Worm (Caenorhabditis elegans) whole organism, L4 larva: ENCODE measurements around the gene R11D1.1.

Experiments
- F10B5.3 ChIP-seq: sonication (generic microtip); optimal IDR thresholded peaks from 2 replicates; lab custom pipeline; 2016; ENCODE audit warnings: mild to moderate bottlenecking, missing genetic modification characterization, missing compliant biosample characterization
- F44E2.7 ChIP-seq: fragments of 200-800 bp; sonication (Bioruptor generic); IDR thresholded peaks from 2 replicates; pipeline ENCODE4 v2.1.2; 2022; ENCODE audit warnings: missing genetic modification characterization, missing compliant biosample characterization
- F49E8.2 ChIP-seq: sonication (generic microtip); optimal IDR thresholded peaks from 2 replicates; lab custom pipeline; 2016; ENCODE audit warnings: missing compliant biosample characterization, mild to moderate bottlenecking, missing genetic modification characterization, borderline replicate concordance
- T20F7.1 ChIP-seq: fragments of 200-800 bp; sonication (Bioruptor generic); optimal IDR thresholded peaks from 2 replicates; lab custom pipeline; 2018; ENCODE audit warnings: mild to moderate bottlenecking, missing genetic modification characterization, missing compliant biosample characterization
- Y105C5A.15 ChIP-seq: fragments of 200-800 bp; sonication (Bioruptor generic); IDR thresholded peaks from 2 replicates; pipeline ENCODE4 v1.3.6; 2022; ENCODE audit warnings: missing genetic modification characterization, missing compliant biosample characterization
- Y5F2A.4 ChIP-seq: fragments of 200-800 bp; sonication (Bioruptor generic); optimal IDR thresholded peaks from 2 replicates; lab custom pipeline; 2018; ENCODE audit warnings: mild to moderate bottlenecking, missing genetic modification characterization, missing compliant biosample characterization
- ama-1 ChIP-seq: fragments of 150-350 bp; optimal IDR thresholded peaks from 2 replicates; lab custom pipeline; 2014; ENCODE audit warnings: inconsistent platforms, mixed read lengths
- arid-1 ChIP-seq: fragments of 200-800 bp; sonication (Bioruptor generic); conservative IDR thresholded peaks from 2 replicates; pipeline ENCODE4 v1.3.6; 2022; ENCODE audit warnings: missing genetic modification reagents, missing genetic modification characterization, missing compliant biosample characterization
- attf-4 ChIP-seq: sonication (generic microtip); optimal IDR thresholded peaks from 3 replicates; lab custom pipeline; 2017; ENCODE audit warnings: missing biosample characterization, missing genetic modification characterization
- ceh-62 ChIP-seq: sonication (generic microtip); optimal IDR thresholded peaks from 2 replicates; lab custom pipeline; 2017; ENCODE audit warnings: missing biosample characterization, missing genetic modification characterization
- ctbp-1 ChIP-seq: fragments of 200-800 bp; sonication (Bioruptor generic); IDR thresholded peaks from 2 replicates; pipeline ENCODE4 v1.3.6; 2022; ENCODE audit warnings: missing genetic modification reagents, missing genetic modification characterization, missing compliant biosample characterization
- daf-19 ChIP-seq: fragments of 200-800 bp; sonication (Bioruptor generic); conservative IDR thresholded peaks from 2 replicates; pipeline ENCODE4 v1.3.6; 2022; ENCODE audit warnings: missing genetic modification characterization, missing compliant biosample characterization
- dmd-6 ChIP-seq: fragments of 200-800 bp; sonication (Bioruptor generic); IDR thresholded peaks from 2 replicates; pipeline ENCODE4 v1.3.6; 2022; ENCODE audit warnings: missing genetic modification reagents, missing genetic modification characterization, missing compliant biosample characterization
- dmd-8 ChIP-seq: fragments of 200-800 bp; sonication (Bioruptor generic); IDR thresholded peaks from 2 replicates; pipeline ENCODE4 v1.3.6; 2022; ENCODE audit warnings: missing genetic modification characterization, missing compliant biosample characterization
- duxl-1 ChIP-seq: sonication (generic microtip); optimal IDR thresholded peaks from 2 replicates; lab custom pipeline; 2016; ENCODE audit warnings: mild to moderate bottlenecking, missing genetic modification characterization, moderate library complexity, missing compliant biosample characterization; ENCODE audit not compliant: poor library complexity
- dve-1 ChIP-seq: sonication (generic microtip); optimal IDR thresholded peaks from 2 replicates; lab custom pipeline; 2017; ENCODE audit warnings: antibody characterized with exemption, mild to moderate bottlenecking, missing genetic modification characterization, missing compliant biosample characterization; ENCODE audit not compliant: insufficient read depth
- egl-43 ChIP-seq: fragments of 200-800 bp; sonication (Bioruptor generic); IDR thresholded peaks from 2 replicates; pipeline ENCODE4 v1.3.6; 2022; ENCODE audit warnings: missing genetic modification reagents, missing genetic modification characterization, missing compliant biosample characterization
- gei-8 ChIP-seq: fragments of 200-800 bp; sonication (Bioruptor generic); optimal IDR thresholded peaks from 2 replicates; lab custom pipeline; 2018; ENCODE audit warnings: mild to moderate bottlenecking, missing genetic modification characterization, missing compliant biosample characterization
- hlh-30 ChIP-seq: sonication (generic microtip); optimal IDR thresholded peaks from 2 replicates; lab custom pipeline; 2017; ENCODE audit warnings: antibody characterized with exemption, mild to moderate bottlenecking, missing genetic modification characterization, missing compliant biosample characterization; ENCODE audit not compliant: insufficient read depth
- hmg-1.1 ChIP-seq: fragments of 200-800 bp; sonication (Bioruptor generic); IDR thresholded peaks from 2 replicates; pipeline ENCODE4 v1.3.6; 2022; ENCODE audit warnings: missing genetic modification reagents, missing genetic modification characterization, missing compliant biosample characterization
- lin-38 ChIP-seq: fragments of 200-800 bp; sonication (Bioruptor generic); IDR thresholded peaks from 2 replicates; pipeline ENCODE4 v1.3.6; 2022; ENCODE audit warnings: missing genetic modification reagents, missing genetic modification characterization, missing compliant biosample characterization
- lsy-2 ChIP-seq, 2 experiments: fragments of 150-350 bp in 1 of 2; sonication (generic microtip) in 1 of 2; optimal IDR thresholded peaks; 2 replicates each; lab custom pipeline; 2014 to 2017; ENCODE audit warnings: missing biosample characterization in 2 of 2, missing genetic modification characterization in 2 of 2
- madf-5 ChIP-seq, 2 experiments: fragments of 200-800 bp; sonication (Bioruptor generic); IDR thresholded peaks; 2 replicates each; pipeline ENCODE4 v1.3.6; 2022; ENCODE audit warnings: missing compliant biosample characterization in 2 of 2, missing genetic modification characterization in 2 of 2
- madf-9 ChIP-seq: fragments of 200-800 bp; sonication (Bioruptor generic); conservative IDR thresholded peaks from 2 replicates; pipeline ENCODE4 v1.3.6; 2022; ENCODE audit warnings: missing genetic modification reagents, missing genetic modification characterization, missing compliant biosample characterization
- mdl-1 ChIP-seq, 2 experiments: fragments of 150-350 bp in 1 of 2; sonication (generic microtip) in 1 of 2; optimal IDR thresholded peaks; 2 replicates each; lab custom pipeline; 2014 to 2017; ENCODE audit warnings: missing biosample characterization in 2 of 2, missing genetic modification characterization in 2 of 2
- mep-1 ChIP-seq: fragments of 150-350 bp; sonication (generic microtip); optimal IDR thresholded peaks from 3 replicates; lab custom pipeline; 2014; ENCODE audit warnings: missing biosample characterization, missing genetic modification characterization
- mes-2 ChIP-seq: sonication (generic microtip); optimal IDR thresholded peaks from 2 replicates; lab custom pipeline; 2016; ENCODE audit warnings: missing genotype, mild to moderate bottlenecking, missing genetic modification characterization, missing compliant biosample characterization; ENCODE audit not compliant: poor library complexity, severe bottlenecking
- mxl-3 ChIP-seq: fragments of 200-800 bp; sonication (Bioruptor generic); optimal IDR thresholded peaks from 2 replicates; lab custom pipeline; 2018; ENCODE audit warnings: mild to moderate bottlenecking, missing genetic modification characterization, missing compliant biosample characterization
- nhr-10 ChIP-seq: fragments of 150-350 bp; optimal IDR thresholded peaks from 2 replicates; lab custom pipeline; 2014; ENCODE audit warnings: missing biosample characterization, missing genetic modification characterization
- nhr-102 ChIP-seq: sonication (generic microtip); optimal IDR thresholded peaks from 2 replicates; lab custom pipeline; 2016; ENCODE audit warnings: mild to moderate bottlenecking, missing genetic modification characterization, moderate library complexity, missing compliant biosample characterization
- nhr-111 ChIP-seq: fragments of 200-800 bp; sonication (Bioruptor generic); optimal IDR thresholded peaks from 2 replicates; lab custom pipeline; 2018; ENCODE audit warnings: mild to moderate bottlenecking, missing genetic modification characterization, missing compliant biosample characterization
- nhr-42 ChIP-seq: fragments of 200-800 bp; sonication (Bioruptor generic); IDR thresholded peaks from 2 replicates; pipeline ENCODE4 v1.3.6; 2022; ENCODE audit warnings: missing genetic modification characterization, missing compliant biosample characterization
- nhr-6 ChIP-seq: fragments of 150-350 bp; optimal IDR thresholded peaks from 2 replicates; lab custom pipeline; 2014; ENCODE audit warnings: missing biosample characterization, missing genetic modification characterization
- php-3 ChIP-seq: fragments of 200-800 bp; sonication (Bioruptor generic); IDR thresholded peaks from 2 replicates; pipeline ENCODE4 v1.3.6; 2022; ENCODE audit warnings: missing genetic modification reagents, missing genetic modification characterization, missing compliant biosample characterization
- rbr-2 ChIP-seq: sonication (generic microtip); optimal IDR thresholded peaks from 2 replicates; lab custom pipeline; 2016; ENCODE audit warnings: missing genotype, missing genetic modification characterization, missing compliant biosample characterization
- saeg-2 ChIP-seq: fragments of 200-800 bp; sonication (Bioruptor generic); IDR thresholded peaks from 2 replicates; pipeline ENCODE4 v1.3.6; 2022; ENCODE audit warnings: missing genetic modification reagents, missing genetic modification characterization, missing compliant biosample characterization
- sdz-12 ChIP-seq: fragments of 200-800 bp; sonication (Bioruptor generic); optimal IDR thresholded peaks from 2 replicates; lab custom pipeline; 2018; ENCODE audit warnings: mild to moderate bottlenecking, missing genetic modification characterization, missing compliant biosample characterization
- set-16 ChIP-seq: fragments of 200-800 bp; sonication (Bioruptor generic); IDR thresholded peaks from 2 replicates; pipeline ENCODE4 v1.3.6; 2022; ENCODE audit warnings: missing genetic modification reagents, missing genetic modification characterization, missing compliant biosample characterization
- snpc-1.2 ChIP-seq: fragments of 200-800 bp; sonication (Bioruptor generic); IDR thresholded peaks from 2 replicates; pipeline ENCODE4 v1.3.6; 2022; ENCODE audit warnings: missing genetic modification reagents, missing genetic modification characterization, missing compliant biosample characterization
- snpc-4 ChIP-seq: fragments of 150-350 bp; optimal IDR thresholded peaks from 2 replicates; lab custom pipeline; 2014; ENCODE audit warnings: missing biosample characterization, missing genetic modification characterization
- tag-97 ChIP-seq: fragments of 200-800 bp; sonication (Bioruptor generic); IDR thresholded peaks from 2 replicates; pipeline ENCODE4 v1.3.6; 2022; ENCODE audit warnings: missing genetic modification characterization, missing compliant biosample characterization
- tra-1 ChIP-seq: fragments of 200-800 bp; sonication (Bioruptor generic); IDR thresholded peaks from 2 replicates; pipeline ENCODE4 v1.3.6; 2022; ENCODE audit warnings: missing genetic modification reagents, missing genetic modification characterization, missing compliant biosample characterization
- unc-130 ChIP-seq: sonication (generic microtip); optimal IDR thresholded peaks from 2 replicates; lab custom pipeline; 2016; ENCODE audit warnings: missing genetic modification reagents, missing genetic modification characterization, missing compliant biosample characterization
- unc-62 ChIP-seq, 3 experiments: fragments of 150-350 bp in 1 of 3; sonication (generic microtip); optimal IDR thresholded peaks in 2 of 3; peaks in 1 of 3; 1 replicate in 1 of 3; 2 replicates in 2 of 3; lab custom pipeline; 2014 to 2017; ENCODE audit warnings: missing biosample characterization in 3 of 3, missing genetic modification characterization in 3 of 3, missing genetic modification reagents in 3 of 3, missing genotype in 1 of 3
- zfp-2 ChIP-seq: sonication (generic microtip); optimal IDR thresholded peaks from 2 replicates; lab custom pipeline; 2016; ENCODE audit warnings: mild to moderate bottlenecking, missing genetic modification characterization, missing compliant biosample characterization

R11D1.1 gene

DNA sequence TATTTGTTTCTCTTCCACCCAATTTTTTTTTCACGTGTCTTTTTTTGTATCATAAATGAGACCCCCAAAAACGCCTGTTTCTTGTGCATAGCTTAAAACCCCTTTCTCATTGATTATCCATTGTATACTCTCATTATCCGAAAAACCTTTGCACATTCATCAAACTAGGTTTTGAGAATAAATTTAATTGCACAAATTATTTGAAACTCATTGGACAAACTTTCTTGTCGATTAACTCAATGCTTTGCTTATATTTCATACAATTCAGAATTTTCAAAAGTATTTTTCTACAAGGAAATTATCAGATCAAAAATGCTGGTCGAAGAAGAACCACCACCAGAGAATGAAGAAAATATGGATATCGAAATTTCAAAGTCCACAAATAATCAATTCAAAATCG is at the start of gene R11D1.1:
Gene R11D1.1 (plus strand): TSS at position 301 of the 400 bp plus-strand sequence.
- TF ChIP-seq mdl-1 (tag; optimal IDR thresholded peaks at IDR 0.05; lab: Kevin White, UChicago) (no peak), unc-62 (GFP tag; optimal IDR thresholded peaks at IDR 0.05 in 1 of 2; lab: Kevin White, UChicago) (peak in 1 of 2 experiments; percentile 34), unc-62 (tag; optimal IDR thresholded peaks at IDR 0.05; lab: Kevin White, UChicago) (no peak)

ce11 chrV:12658142-12658541 is 46.0 kb upstream of the R11D1.1 start, which contains the start of gene W05B10.6:
W05B10.6 (minus strand) TSS chrV:12658242.
- TF ChIP-seq tra-1, result no peak
- no peak for TF ChIP-seq nhr-6
- no peak for TF ChIP-seq nhr-102 (tag; lab: Kevin White, UChicago)
- no peak for TF ChIP-seq dmd-8
- no peak for TF ChIP-seq Y5F2A.4 (GFP tag; lab: Kevin White, UChicago)
- no peak for TF ChIP-seq set-16 (GFP tag; lab: Robert Waterston, UW)
- no peak for TF ChIP-seq Y105C5A.15 (GFP tag; lab: Robert Waterston, UW)
- TF ChIP-seq nhr-10 (tag; lab: Kevin White, UChicago), result no peak
- TF ChIP-seq daf-19 (GFP tag; lab: Robert Waterston, UW), result no peak
- TF ChIP-seq egl-43 (GFP tag; lab: Robert Waterston, UW), result no peak
- no peak for TF ChIP-seq saeg-2 (GFP tag; lab: Robert Waterston, UW)
- no peak for TF ChIP-seq F49E8.2 (tag; lab: Kevin White, UChicago)
- TF ChIP-seq unc-130 (GFP tag; lab: Kevin White, UChicago), result no peak
- no peak for TF ChIP-seq ceh-62 (tag; lab: Kevin White, UChicago)
- no peak for TF ChIP-seq snpc-4 (tag; lab: Kevin White, UChicago)
- no peak for TF ChIP-seq dve-1 (tag; lab: Kevin White, UChicago)
- TF ChIP-seq php-3 (GFP tag; lab: Robert Waterston, UW), result no peak
- TF ChIP-seq nhr-42 (GFP tag; lab: Robert Waterston, UW), result no peak
- no peak for TF ChIP-seq mxl-3

DNA sequence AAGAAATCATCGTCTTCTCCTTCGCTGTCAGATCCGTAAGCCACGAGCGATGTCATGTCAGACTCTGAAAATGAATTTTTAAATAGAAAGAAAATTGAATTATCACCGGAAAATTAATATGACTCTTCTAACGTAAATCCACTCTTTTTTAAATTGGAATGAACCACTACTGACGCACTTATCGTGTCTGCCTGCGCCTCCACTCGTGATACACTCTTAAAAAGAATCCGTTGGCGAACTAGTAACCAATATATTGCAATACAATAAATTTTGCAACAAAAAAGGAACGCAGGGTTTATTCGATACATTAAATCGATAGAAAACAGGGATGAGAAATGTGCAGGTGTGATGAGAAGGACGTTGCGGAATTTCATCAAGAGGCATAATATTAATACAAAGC is 44.8 kb upstream of the R11D1.1 start, which contains the start of gene ccch-3:
Gene ccch-3 (minus strand): TSS at position 262 of the 400 bp plus-strand sequence.
- TF ChIP-seq arid-1 (GFP tag; lab: Robert Waterston, UW) (0 out of 2 replicates have a peak, but pooled peaks have one; percentile 17), dve-1 (tag; lab: Kevin White, UChicago) (peak; percentile 77), nhr-111 (GFP tag; lab: Kevin White, UChicago) (no peak), gei-8 (GFP tag; lab: Kevin White, UChicago) (peak; percentile 13), mes-2 (tag; lab: Kevin White, UChicago) (peak; percentile 87), mep-1 (peak; percentile 78), attf-4 (no peak), F44E2.7 (GFP tag; lab: Robert Waterston, UW) (no peak), lin-38 (GFP tag; lab: Robert Waterston, UW) (peak; percentile 77), madf-5 (GFP tag; IDR thresholded peaks at IDR 0.05; lab: Robert Waterston, UW) (no peak), unc-130 (GFP tag; lab: Kevin White, UChicago) (peak; percentile 18), hlh-30 (peak; percentile 86), unc-62 (GFP tag; optimal IDR thresholded peaks at IDR 0.05 in 1 of 2; lab: Kevin White, UChicago) (no peak), unc-62 (tag; optimal IDR thresholded peaks at IDR 0.05; lab: Kevin White, UChicago) (no peak), duxl-1 (tag; lab: Kevin White, UChicago) (no peak), nhr-6 (peak; percentile 94), madf-9 (GFP tag; lab: Robert Waterston, UW) (no peak), snpc-4 (tag; lab: Kevin White, UChicago) (no peak), hmg-1.1 (peak; percentile 52; the same call in 1 of the 2 replicates), tag-97 (GFP tag; lab: Robert Waterston, UW) (no peak), dmd-6 (GFP tag; lab: Robert Waterston, UW) (no peak; the same call in 1 of the 2 replicates), F10B5.3 (tag; lab: Kevin White, UChicago) (no peak), lsy-2 (tag; optimal IDR thresholded peaks at IDR 0.05; lab: Kevin White, UChicago) (peak in 1 of 2 experiments; percentile 86), ama-1 (lab: Kevin White, UChicago) (no peak), sdz-12 (GFP tag; lab: Kevin White, UChicago) (no peak), zfp-2 (tag; lab: Kevin White, UChicago) (no peak), rbr-2 (tag; lab: Kevin White, UChicago) (peak; percentile 70), nhr-10 (tag; lab: Kevin White, UChicago) (no peak), nhr-102 (tag; lab: Kevin White, UChicago) (peak; percentile 35), T20F7.1 (peak; percentile 81), nhr-42 (GFP tag; lab: Robert Waterston, UW) (no peak), ctbp-1 (GFP tag; lab: Robert Waterston, UW) (peak; percentile 48; the same call in 1 of the 2 replicates), snpc-1.2 (peak; percentile 63; the same call in 1 of the 2 replicates)
